Worm (Caenorhabditis elegans) whole organism, late embryonic: Measurements from ENCODE around the gene C15B12.1.

ENCODE experiments used
- odd-2 ChIP-seq: sonication (generic microtip); optimal IDR thresholded peaks from 2 replicates; lab custom pipeline; 2017; ENCODE audit warnings: antibody characterized with exemption, mild to moderate bottlenecking, missing genetic modification characterization, missing compliant biosample characterization
- rnt-1 ChIP-seq: sonication (generic microtip); optimal IDR thresholded peaks from 2 replicates; lab custom pipeline; 2016; ENCODE audit warnings: missing genetic modification characterization, missing compliant biosample characterization

DNA sequence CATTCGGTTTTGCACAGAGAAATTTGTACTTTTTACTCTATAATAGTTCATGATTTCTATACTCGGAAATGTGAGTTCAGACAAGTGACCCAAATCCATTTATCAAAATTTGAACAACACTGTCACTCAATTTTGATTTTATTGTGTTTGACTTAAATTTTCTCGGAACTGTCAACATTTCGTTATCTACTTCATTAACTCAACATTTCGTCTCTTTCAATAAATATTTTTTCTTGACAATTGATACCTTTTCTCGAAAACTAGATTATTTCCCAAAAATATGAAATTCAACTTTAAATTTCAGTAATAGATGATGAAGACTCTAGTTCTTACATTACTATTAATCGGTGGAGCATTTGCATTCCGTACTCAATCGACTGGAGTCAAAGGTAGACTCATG is 34.0 kb downstream of the C15B12.1 start, which contains the start of gene ttr-36:
- TF ChIP-seq rnt-1 (tag; lab: Kevin White, UChicago), result no peak
- no peak for TF ChIP-seq odd-2 (tag; lab: Kevin White, UChicago)
